Fruit fly (Drosophila melanogaster) whole organism, embryonic: Measurements from ENCODE around the gene CG3091.
A peak's percentile ranks its signal among the peaks of the same experiment; 100 is the strongest.

ENCODE experiments used
- Aef1 ChIP-seq: fragments of 200-800 bp; sonication (Bioruptor generic); IDR thresholded peaks from 3 replicates; pipeline ENCODE4 v1.3.6; 2022; ENCODE audit warnings: missing biosample characterization, missing genetic modification characterization
- Antp ChIP-seq: fragments of 200-800 bp; sonication (Bioruptor generic); optimal IDR thresholded peaks from 3 replicates; lab custom pipeline; 2016; ENCODE audit warnings: missing biosample characterization, missing genetic modification characterization
- Atf6 ChIP-seq: fragments of 200-800 bp; sonication (Bioruptor generic); IDR thresholded peaks from 2 replicates; pipeline ENCODE4 v1.3.6; 2022; ENCODE audit warnings: missing biosample characterization, missing genetic modification characterization
- Bdp1 ChIP-seq: fragments of 200-800 bp; sonication (Bioruptor generic); optimal IDR thresholded peaks from 3 replicates; lab custom pipeline; 2016; ENCODE audit warnings: missing biosample characterization, missing genetic modification characterization
- BtbVII ChIP-seq: fragments of 200-800 bp; sonication (Bioruptor generic); optimal IDR thresholded peaks from 3 replicates; lab custom pipeline; 2017; ENCODE audit warnings: missing biosample characterization, mild to moderate bottlenecking, missing genetic modification characterization
- Bteb2 ChIP-seq: fragments of 200-800 bp; sonication (Bioruptor generic); optimal IDR thresholded peaks from 2 replicates; lab custom pipeline; 2016; ENCODE audit warnings: missing biosample characterization, missing genetic modification characterization
- CG10979 ChIP-seq: fragments of 200-800 bp; sonication (Bioruptor generic); optimal IDR thresholded peaks from 2 replicates; lab custom pipeline; 2018; ENCODE audit warnings: missing biosample characterization, mild to moderate bottlenecking, missing genetic modification characterization, moderate library complexity
- CG11247 ChIP-seq: fragments of 200-800 bp; sonication (Bioruptor generic); IDR thresholded peaks from 2 replicates; pipeline ENCODE4 v1.3.6; 2022; ENCODE audit warnings: missing biosample characterization, missing genetic modification characterization
- CG12236 ChIP-seq: fragments of 200-800 bp; sonication (Bioruptor generic); optimal IDR thresholded peaks from 2 replicates; lab custom pipeline; 2016; ENCODE audit warnings: missing biosample characterization, missing genetic modification characterization
- CG15479 ChIP-seq: fragments of 200-800 bp; sonication (Bioruptor generic); optimal IDR thresholded peaks from 3 replicates; lab custom pipeline; 2019; ENCODE audit warnings: missing biosample characterization, mild to moderate bottlenecking, missing genetic modification characterization, moderate library complexity
- CG17328 ChIP-seq: fragments of 200-800 bp; sonication (Bioruptor generic); IDR thresholded peaks from 2 replicates; pipeline ENCODE4 v1.3.6; 2022; ENCODE audit warnings: missing biosample characterization, missing genetic modification characterization
- CG1792 ChIP-seq: fragments of 200-800 bp; sonication (Bioruptor generic); optimal IDR thresholded peaks from 2 replicates; lab custom pipeline; 2016; ENCODE audit warnings: missing biosample characterization, missing genetic modification characterization
- CG18262 ChIP-seq: fragments of 200-800 bp; optimal IDR thresholded peaks from 3 replicates; lab custom pipeline; 2019; ENCODE audit warnings: missing biosample characterization, mild to moderate bottlenecking, missing genetic modification characterization, moderate library complexity
- CG2202 ChIP-seq: fragments of 200-800 bp; sonication (Bioruptor generic); optimal IDR thresholded peaks from 2 replicates; lab custom pipeline; 2018; ENCODE audit warnings: missing biosample characterization, mild to moderate bottlenecking, missing genetic modification characterization
- CG2875 ChIP-seq: fragments of 200-800 bp; sonication (Bioruptor generic); optimal IDR thresholded peaks from 2 replicates; lab custom pipeline; 2017; ENCODE audit warnings: missing biosample characterization, mild to moderate bottlenecking, missing genetic modification characterization, missing genetic modification reagents
- CG30020 ChIP-seq: fragments of 200-800 bp; optimal IDR thresholded peaks from 2 replicates; lab custom pipeline; 2019; ENCODE audit warnings: missing biosample characterization, mild to moderate bottlenecking, missing genetic modification characterization, moderate library complexity
- CG3163 ChIP-seq: fragments of 200-800 bp; sonication (Bioruptor generic); optimal IDR thresholded peaks from 3 replicates; lab custom pipeline; 2016; ENCODE audit warnings: missing biosample characterization, missing genetic modification characterization
- CG43689 ChIP-seq: fragments of 200-800 bp; sonication (Bioruptor generic); IDR thresholded peaks from 2 replicates; pipeline ENCODE4 v1.3.6; 2022; ENCODE audit warnings: missing biosample characterization, missing genetic modification characterization
- CG6765 ChIP-seq: fragments of 200-800 bp; sonication (Bioruptor generic); optimal IDR thresholded peaks from 3 replicates; lab custom pipeline; 2017; ENCODE audit warnings: missing biosample characterization, mild to moderate bottlenecking, missing genetic modification characterization
- CG7839 ChIP-seq: fragments of 200-800 bp; sonication (Bioruptor generic); optimal IDR thresholded peaks from 3 replicates; lab custom pipeline; 2018; ENCODE audit warnings: missing biosample characterization, mild to moderate bottlenecking, missing genetic modification characterization, moderate library complexity
- CG8359 ChIP-seq: fragments of 200-800 bp; sonication (Bioruptor generic); optimal IDR thresholded peaks from 2 replicates; lab custom pipeline; 2017; ENCODE audit warnings: missing biosample characterization, mild to moderate bottlenecking, missing genetic modification characterization, borderline replicate concordance
- CTCF ChIP-seq: fragments of 200-800 bp; sonication (Bioruptor generic); optimal IDR thresholded peaks from 2 replicates; lab custom pipeline; 2017; ENCODE audit warnings: missing biosample characterization, mild to moderate bottlenecking, missing genetic modification characterization, moderate library complexity
- Dp ChIP-seq: fragments of 200-800 bp; sonication (Bioruptor generic); optimal IDR thresholded peaks from 2 replicates; lab custom pipeline; 2018; ENCODE audit warnings: missing biosample characterization, mild to moderate bottlenecking, missing genetic modification characterization, moderate library complexity
- ERR ChIP-seq: fragments of 200-800 bp; sonication (Bioruptor generic); optimal IDR thresholded peaks from 2 replicates; lab custom pipeline; 2016; ENCODE audit warnings: missing biosample characterization, missing genetic modification characterization
- Ets97D ChIP-seq: fragments of 200-800 bp; sonication (Bioruptor generic); optimal IDR thresholded peaks from 3 replicates; lab custom pipeline; 2016; ENCODE audit warnings: missing biosample characterization, missing genetic modification characterization
- MTF-1 ChIP-seq: fragments of 200-800 bp; sonication (Bioruptor generic); optimal IDR thresholded peaks from 2 replicates; lab custom pipeline; 2018; ENCODE audit warnings: missing biosample characterization, mild to moderate bottlenecking, missing genetic modification characterization, borderline replicate concordance
- Oaz ChIP-seq: fragments of 200-800 bp; sonication (Bioruptor generic); IDR thresholded peaks from 2 replicates; pipeline ENCODE4 v1.3.6; 2022; ENCODE audit warnings: missing biosample characterization, missing genetic modification characterization
- Sox100B ChIP-seq: fragments of 200-800 bp; sonication (Bioruptor generic); optimal IDR thresholded peaks from 3 replicates; lab custom pipeline; 2018; ENCODE audit warnings: missing biosample characterization, mild to moderate bottlenecking, missing genetic modification characterization
- Sox102F ChIP-seq: fragments of 200-800 bp; sonication (Bioruptor generic); optimal IDR thresholded peaks from 2 replicates; lab custom pipeline; 2018; ENCODE audit warnings: missing biosample characterization, mild to moderate bottlenecking, missing genetic modification characterization, moderate library complexity
- Spps ChIP-seq: fragments of 200-800 bp; sonication (Bioruptor generic); optimal IDR thresholded peaks from 2 replicates; lab custom pipeline; 2018; ENCODE audit warnings: missing biosample characterization, mild to moderate bottlenecking, missing genetic modification characterization
- Sry-β ChIP-seq: fragments of 200-800 bp; sonication (Bioruptor generic); optimal IDR thresholded peaks from 2 replicates; lab custom pipeline; 2018; ENCODE audit warnings: missing biosample characterization, mild to moderate bottlenecking, missing genetic modification characterization, moderate library complexity
- Xrp1 ChIP-seq: fragments of 200-800 bp; sonication (Bioruptor generic); IDR thresholded peaks from 2 replicates; pipeline ENCODE4 v1.3.6; 2022; ENCODE audit warnings: missing biosample characterization, missing genetic modification characterization
- az2 ChIP-seq: fragments of 200-800 bp; sonication (Bioruptor generic); optimal IDR thresholded peaks from 3 replicates; lab custom pipeline; 2016; ENCODE audit warnings: missing biosample characterization, missing genetic modification characterization
- bab2 ChIP-seq: fragments of 200-800 bp; sonication (Bioruptor generic); optimal IDR thresholded peaks from 2 replicates; lab custom pipeline; 2016; ENCODE audit warnings: missing biosample characterization, missing genetic modification characterization
- bbx ChIP-seq: fragments of 200-800 bp; sonication (Bioruptor generic); IDR thresholded peaks from 2 replicates; pipeline ENCODE4 v1.3.6; 2022; ENCODE audit warnings: missing biosample characterization, missing genetic modification characterization; ENCODE audit not compliant: partially characterized antibody
- ftz-f1 ChIP-seq: fragments of 200-800 bp; sonication (Bioruptor generic); optimal IDR thresholded peaks from 2 replicates; lab custom pipeline; 2016; ENCODE audit warnings: missing biosample characterization, missing genetic modification characterization
- gcm ChIP-seq: fragments of 200-800 bp; sonication (Bioruptor generic); optimal IDR thresholded peaks from 2 replicates; lab custom pipeline; 2019; ENCODE audit warnings: missing biosample characterization, mild to moderate bottlenecking, missing genetic modification characterization, moderate library complexity
- gsb ChIP-seq: fragments of 200-800 bp; sonication (Bioruptor generic); IDR thresholded peaks from 2 replicates; pipeline ENCODE4 v1.3.6; 2022; ENCODE audit warnings: missing biosample characterization, missing genetic modification characterization
- gt ChIP-seq: fragments of 200-800 bp; sonication (Bioruptor generic); IDR thresholded peaks from 2 replicates; pipeline ENCODE4 v1.3.6; 2022; ENCODE audit warnings: missing biosample characterization, missing genetic modification characterization
- ham ChIP-seq: fragments of 200-800 bp; sonication (Bioruptor generic); IDR thresholded peaks from 2 replicates; pipeline ENCODE4 v1.3.6; 2022; ENCODE audit warnings: missing biosample characterization, missing genetic modification characterization
- hkb ChIP-seq, 2 experiments: fragments of 200-800 bp in 1 of 2; fragments of >200 bp in 1 of 2; sonication (Bioruptor generic) in 1 of 2; IDR thresholded peaks in 1 of 2; optimal IDR thresholded peaks in 1 of 2; 2 replicates each; pipeline versions ENCODE4 v1.3.6 to Lab custom; 2017 to 2022; ENCODE audit warnings: missing biosample characterization in 1 of 2, missing genetic modification characterization in 1 of 2
- lbe ChIP-seq: fragments of 200-800 bp; sonication (Bioruptor generic); optimal IDR thresholded peaks from 2 replicates; lab custom pipeline; 2016; ENCODE audit warnings: missing biosample characterization, mild to moderate bottlenecking, missing genetic modification characterization
- lov ChIP-seq, 2 experiments: fragments of 200-800 bp in 1 of 2; fragments of >200 bp in 1 of 2; sonication (Bioruptor generic) in 1 of 2; IDR thresholded peaks in 1 of 2; optimal IDR thresholded peaks in 1 of 2; 2 replicates in 1 of 2; 3 replicates in 1 of 2; pipeline versions ENCODE4 v1.3.6 to Lab custom; 2017 to 2022; ENCODE audit warnings: missing biosample characterization in 1 of 2, missing genetic modification characterization in 1 of 2
- slou ChIP-seq: fragments of 200-800 bp; sonication (Bioruptor generic); optimal IDR thresholded peaks from 3 replicates; lab custom pipeline; 2016; ENCODE audit warnings: missing biosample characterization, missing genetic modification characterization
- stwl ChIP-seq: fragments of 200-800 bp; sonication (Bioruptor generic); optimal IDR thresholded peaks from 3 replicates; lab custom pipeline; 2018; ENCODE audit warnings: missing biosample characterization, mild to moderate bottlenecking, missing genetic modification characterization, moderate library complexity
- wdn ChIP-seq: fragments of 200-800 bp; sonication (Bioruptor generic); IDR thresholded peaks from 2 replicates; pipeline ENCODE4 v1.3.6; 2022; ENCODE audit warnings: missing biosample characterization, missing genetic modification characterization
- wek ChIP-seq: fragments of 200-800 bp; sonication (Bioruptor generic); optimal IDR thresholded peaks from 3 replicates; lab custom pipeline; 2018; ENCODE audit warnings: missing biosample characterization, mild to moderate bottlenecking, missing genetic modification characterization, moderate library complexity
- zfh1 ChIP-seq: fragments of 200-800 bp; sonication (Bioruptor generic); IDR thresholded peaks from 3 replicates; pipeline ENCODE4 v1.3.6; 2022; ENCODE audit warnings: missing biosample characterization, missing genetic modification characterization

CG3091 gene

DNA sequence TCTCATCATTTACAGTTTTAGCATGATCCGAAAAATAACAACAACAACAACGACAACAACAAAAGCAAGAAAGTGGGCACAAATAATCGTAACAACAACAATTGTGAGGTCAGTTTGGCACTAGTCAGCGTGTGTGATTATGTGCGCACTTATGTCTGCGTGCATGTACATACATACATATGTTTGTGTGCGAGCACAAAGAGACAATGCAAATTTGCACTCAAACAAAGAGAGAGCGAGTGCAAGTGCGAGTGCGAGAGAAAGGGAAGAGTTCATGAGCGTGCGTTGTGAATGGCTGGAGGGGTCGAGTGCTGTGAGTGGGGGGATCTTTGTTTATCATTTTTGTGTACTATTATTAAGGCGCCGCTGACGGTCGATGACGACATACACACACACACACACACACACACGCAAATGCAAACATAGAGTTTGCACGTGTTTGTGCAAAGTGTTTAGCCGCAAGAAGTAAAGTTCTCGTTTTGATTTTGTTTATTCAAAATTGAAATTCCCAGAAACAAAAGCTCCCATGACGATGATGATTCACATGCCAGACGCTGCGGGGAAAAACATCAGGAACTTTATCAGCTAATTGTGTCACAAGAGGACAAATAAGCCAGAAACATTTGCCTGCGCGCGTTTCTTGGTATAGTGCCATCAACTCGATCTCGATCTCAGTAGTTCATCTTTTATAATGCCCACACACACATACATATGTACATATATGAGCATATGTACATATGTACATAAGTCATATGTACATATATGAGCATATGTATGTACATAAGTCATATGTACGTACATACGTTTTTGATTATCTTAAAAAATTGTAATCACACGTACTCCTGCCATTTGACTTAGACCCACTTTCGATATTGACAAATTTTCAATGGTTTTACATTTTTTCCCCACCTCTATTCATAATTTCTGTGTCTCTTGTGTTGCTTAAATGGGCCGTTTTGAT is 40.8 kb upstream of the CG3091 start:
- TF ChIP-seq CG18262 (tag; lab: Kevin White, UChicago) = no peak
- no peak for TF ChIP-seq Aef1 (GFP tag; lab: Robert Waterston, UW)
- peak; percentile 47; the same call in 1 of the 3 replicates for TF ChIP-seq zfh1 (GFP tag; lab: Robert Waterston, UW)
- TF ChIP-seq hkb (optimal IDR thresholded peaks at IDR 0.05; lab: Kevin White, UChicago) = no peak
- peak; percentile 26; the same call in 1 of the 2 replicates for TF ChIP-seq hkb (GFP tag; IDR thresholded peaks at IDR 0.05; lab: Robert Waterston, UW)
- TF ChIP-seq stwl (tag; lab: Kevin White, UChicago) = no peak
- no peak for TF ChIP-seq wdn
- TF ChIP-seq slou (GFP tag; lab: Kevin White, UChicago) = no peak
- TF ChIP-seq CG3163 (GFP tag; lab: Kevin White, UChicago) = peak; percentile 69
- TF ChIP-seq Atf6 = no peak
- no peak for TF ChIP-seq CTCF (GFP tag; lab: Kevin White, UChicago)
- no peak for TF ChIP-seq Spps (tag; lab: Kevin White, UChicago)
- no peak for TF ChIP-seq CG43689 (GFP tag; lab: Robert Waterston, UW)
- no peak for TF ChIP-seq Sox102F (GFP tag; lab: Kevin White, UChicago)
- TF ChIP-seq Bteb2 (GFP tag; lab: Kevin White, UChicago) = no peak
- TF ChIP-seq CG7839 (tag; lab: Kevin White, UChicago) = no peak
- TF ChIP-seq ham (GFP tag; lab: Robert Waterston, UW) = no peak
- peak; percentile 69 for TF ChIP-seq bab2 (GFP tag; lab: Kevin White, UChicago)
- no peak for TF ChIP-seq gt (GFP tag; lab: Robert Waterston, UW)
- peak; percentile 85 for TF ChIP-seq CG15479 (GFP tag; lab: Kevin White, UChicago)
- no peak for TF ChIP-seq CG30020 (tag; lab: Kevin White, UChicago)
- no peak for TF ChIP-seq Oaz (GFP tag; lab: Robert Waterston, UW)
- TF ChIP-seq CG12236 (GFP tag; lab: Kevin White, UChicago) = peak; percentile 20
- no peak for TF ChIP-seq Sry-β (GFP tag; lab: Kevin White, UChicago)
- peak; percentile 21 for TF ChIP-seq Antp (GFP tag; lab: Kevin White, UChicago)
- no peak for TF ChIP-seq BtbVII (GFP tag; lab: Kevin White, UChicago)
- 0 out of 2 replicates have a peak, but pooled peaks have one; percentile 10 for TF ChIP-seq CG17328 (GFP tag; lab: Robert Waterston, UW)
- no peak for TF ChIP-seq ERR
- no peak for TF ChIP-seq Bdp1
- TF ChIP-seq wek (GFP tag; lab: Kevin White, UChicago) = peak; percentile 38
- TF ChIP-seq Dp (GFP tag; lab: Kevin White, UChicago) = no peak
- no peak for TF ChIP-seq CG11247 (GFP tag; lab: Robert Waterston, UW)
- no peak for TF ChIP-seq Ets97D (GFP tag; lab: Kevin White, UChicago)
- no peak for TF ChIP-seq CG6765
- TF ChIP-seq Sox100B (GFP tag; lab: Kevin White, UChicago) = peak; percentile 3
- TF ChIP-seq CG10979 (tag; lab: Kevin White, UChicago) = no peak
- no peak for TF ChIP-seq bbx (GFP tag; lab: Robert Waterston, UW)
- TF ChIP-seq MTF-1 (GFP tag; lab: Kevin White, UChicago) = peak; percentile 36
- peak; percentile 4 for TF ChIP-seq CG8359 (GFP tag; lab: Kevin White, UChicago)
- TF ChIP-seq lbe = peak; percentile 40
- peak; percentile 29 for TF ChIP-seq CG2875 (GFP tag; lab: Kevin White, UChicago)
- TF ChIP-seq CG1792 (GFP tag; lab: Kevin White, UChicago) = peak; percentile 35
- TF ChIP-seq Xrp1 (GFP tag; lab: Robert Waterston, UW) = peak; percentile 51
- TF ChIP-seq gcm (GFP tag; lab: Kevin White, UChicago) = no peak
- TF ChIP-seq ftz-f1 (GFP tag; lab: Kevin White, UChicago) = no peak
- TF ChIP-seq CG2202 (tag; lab: Kevin White, UChicago) = peak; percentile 14
- no peak for TF ChIP-seq lov (optimal IDR thresholded peaks at IDR 0.05; lab: Kevin White, UChicago)
- TF ChIP-seq lov (GFP tag; IDR thresholded peaks at IDR 0.05; lab: Robert Waterston, UW) = 0 out of 3 replicates have a peak, but pooled peaks have one; percentile 30
- no peak for TF ChIP-seq gsb (GFP tag; lab: Robert Waterston, UW)
- TF ChIP-seq az2 (GFP tag; lab: Kevin White, UChicago) = no peak
